Fruit fly (Drosophila melanogaster) whole organism, pupa: ENCODE results near the gene CG31559.

Source experiments
- CG10348 ChIP-seq: fragments of 200-800 bp; sonication (Bioruptor generic); IDR thresholded peaks from 2 replicates; pipeline ENCODE4 v1.3.6; 2022; ENCODE audit warnings: missing biosample characterization, missing genetic modification characterization
- CG12605 ChIP-seq: fragments of 200-800 bp; sonication (Bioruptor generic); IDR thresholded peaks from 2 replicates; pipeline ENCODE4 v1.3.6; 2022; ENCODE audit warnings: missing biosample characterization, missing genetic modification characterization
- CG15710 ChIP-seq: fragments of 200-800 bp; sonication (Bioruptor generic); optimal IDR thresholded peaks from 2 replicates; lab custom pipeline; 2018; ENCODE audit warnings: missing biosample characterization, mild to moderate bottlenecking, missing genetic modification characterization, moderate library complexity
- CG17806 ChIP-seq: fragments of 200-800 bp; sonication (Bioruptor generic); optimal IDR thresholded peaks from 2 replicates; lab custom pipeline; 2018; ENCODE audit warnings: missing biosample characterization, mild to moderate bottlenecking, missing genetic modification characterization, moderate library complexity
- CG32121 ChIP-seq: fragments of 200-800 bp; sonication (Bioruptor generic); IDR thresholded peaks from 2 replicates; pipeline ENCODE4 v1.3.6; 2022; ENCODE audit warnings: missing biosample characterization, missing genetic modification characterization
- CG8301 ChIP-seq: fragments of 200-800 bp; sonication (Bioruptor generic); optimal IDR thresholded peaks from 2 replicates; lab custom pipeline; 2018; ENCODE audit warnings: missing biosample characterization, mild to moderate bottlenecking, missing genetic modification characterization
- Pif1B ChIP-seq: fragments of 200-800 bp; sonication (Bioruptor generic); optimal IDR thresholded peaks from 3 replicates; lab custom pipeline; 2016; ENCODE audit warnings: missing biosample characterization, missing genetic modification characterization
- fd96Ca ChIP-seq: fragments of 200-800 bp; sonication (Bioruptor generic); IDR thresholded peaks from 3 replicates; pipeline ENCODE4 v1.3.6; 2022; ENCODE audit warnings: missing biosample characterization, missing genetic modification characterization

DNA sequence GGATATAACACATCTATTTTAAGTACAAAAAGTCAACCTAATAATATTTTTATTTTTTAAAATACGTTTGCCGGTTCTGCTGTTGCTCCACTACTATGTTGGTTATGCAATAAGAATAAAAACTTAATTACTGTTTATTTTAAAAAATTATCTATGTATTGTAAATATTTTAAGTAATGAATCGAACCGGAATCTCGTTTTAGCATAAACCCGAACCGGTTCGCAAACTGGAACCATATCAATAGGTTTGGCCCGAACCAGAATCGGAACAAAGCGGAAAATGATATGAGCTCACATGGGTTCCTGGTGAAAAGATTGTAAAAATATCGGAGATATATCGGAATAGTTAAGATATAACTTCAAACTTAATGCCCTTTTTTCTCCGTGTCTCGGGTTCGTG lies 50.3 kb downstream of the CG31559 start:
- no peak for TF ChIP-seq CG32121
- TF ChIP-seq Pif1B (GFP tag; lab: Kevin White, UChicago), result peak; percentile 22
- no peak for TF ChIP-seq CG10348 (GFP tag; lab: Robert Waterston, UW)
- TF ChIP-seq CG15710 (tag; lab: Kevin White, UChicago), result peak; percentile 57
- TF ChIP-seq CG17806 (tag; lab: Kevin White, UChicago), result peak; percentile 31
- no peak for TF ChIP-seq CG12605 (GFP tag; lab: Robert Waterston, UW)
- TF ChIP-seq CG8301 (tag; lab: Kevin White, UChicago), result peak; percentile 29
- no peak for TF ChIP-seq fd96Ca
